Fruit fly (Drosophila melanogaster): ENCODE data around the gene CG15742.

- TF ChIP-seq CG8478 (optimal IDR thresholded peaks at IDR 0.05), result no peak
- TF ChIP-seq CTCF (optimal IDR thresholded peaks at IDR 0.05), result no peak
Measured at dm6 chrX:13253062-13253724, 5.1 kb downstream of the CG15742 start.

All from S2 (cell line).